Worm (Caenorhabditis elegans): ENCODE results near the gene tmem-138.

ce11 chrII:8117426-8117825 lies 39.7 kb upstream of the tmem-138 start:
- no peak for TF ChIP-seq elt-2 (tag; optimal IDR thresholded peaks at IDR 0.05)
- no peak for TF ChIP-seq pha-2 (tag; optimal IDR thresholded peaks at IDR 0.05)
- no peak for TF ChIP-seq lim-6 (tag; optimal IDR thresholded peaks at IDR 0.05)
- no peak for TF ChIP-seq pag-3 (tag; optimal IDR thresholded peaks at IDR 0.05; ENCODE audit: borderline replicate concordance)
- TF ChIP-seq npax-4 (tag; optimal IDR thresholded peaks at IDR 0.05): no peak
- TF ChIP-seq unc-3 (GFP tag; conservative IDR thresholded peaks at IDR 0.05): no peak
- no peak for TF ChIP-seq unc-3 (tag; optimal IDR thresholded peaks at IDR 0.05)
- TF ChIP-seq ama-1 (optimal IDR thresholded peaks at IDR 0.05): no peak
- TF ChIP-seq che-1 (tag; optimal IDR thresholded peaks at IDR 0.05): no peak
- TF ChIP-seq fkh-10 (GFP tag; optimal IDR thresholded peaks at IDR 0.05): no peak
- no peak for TF ChIP-seq pqm-1 (tag; optimal IDR thresholded peaks at IDR 0.05)
- no peak for TF ChIP-seq pha-4 (tag; optimal IDR thresholded peaks at IDR 0.05)
